Worm (Caenorhabditis elegans) whole organism, L4 larva: ENCODE data around the gene shc-3.

Source experiments
- R02D3.7 ChIP-seq: fragments of 150-350 bp; sonication (generic microtip); optimal IDR thresholded peaks from 3 replicates; lab custom pipeline; 2014; ENCODE audit warnings: missing biosample characterization, missing genetic modification characterization
- dpl-1 ChIP-seq: fragments of 150-350 bp; optimal IDR thresholded peaks from 2 replicates; lab custom pipeline; 2014; ENCODE audit warnings: missing biosample characterization, missing genetic modification reagents, missing genetic modification characterization

ce11 chrX:13702923-13703322 is 14.4 kb upstream of the shc-3 start:
- TF ChIP-seq R02D3.7 (no peak), dpl-1 (GFP tag; lab: Kevin White, UChicago) (no peak)
